Worm (Caenorhabditis elegans): ENCODE data around the gene F59B10.5.

DNA sequence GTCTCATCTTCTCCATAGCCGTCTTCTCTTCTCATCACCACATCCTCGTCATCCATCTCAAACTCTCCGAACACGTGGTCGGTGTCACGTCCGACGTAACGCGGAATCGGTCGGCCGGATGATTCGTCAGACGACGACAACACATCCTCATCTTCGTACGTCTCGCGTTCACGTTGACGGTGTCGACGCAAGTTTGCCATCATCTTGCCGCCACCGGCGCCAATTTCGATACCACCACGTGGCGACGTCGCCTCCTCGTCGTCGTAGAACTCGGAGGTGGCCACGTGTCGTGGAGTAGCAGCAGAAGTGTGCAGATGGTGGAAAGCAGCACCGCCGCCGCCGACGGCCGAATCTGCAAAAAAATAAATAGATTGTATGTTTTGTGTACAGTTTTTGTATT lies 23.8 kb upstream of the F59B10.5 start:
- TF ChIP-seq elt-3 (tag; optimal IDR thresholded peaks at IDR 0.05) (no peak), ztf-4 (tag; optimal IDR thresholded peaks at IDR 0.05) (no peak), elt-1 (tag; optimal IDR thresholded peaks at IDR 0.05) (no peak), nhr-237 (tag; optimal IDR thresholded peaks at IDR 0.05) (no peak)

Measured in whole organism, L2 larva.